Worm (Caenorhabditis elegans) whole organism, L4 larva: ENCODE measurements around the gene frpr-9.

Source experiments
- F37D6.2 ChIP-seq: sonication (generic microtip); optimal IDR thresholded peaks from 2 replicates; lab custom pipeline; 2016; ENCODE audit warnings: mild to moderate bottlenecking, missing genetic modification characterization, missing compliant biosample characterization
- T20F7.1 ChIP-seq: fragments of 200-800 bp; sonication (Bioruptor generic); optimal IDR thresholded peaks from 2 replicates; lab custom pipeline; 2018; ENCODE audit warnings: mild to moderate bottlenecking, missing genetic modification characterization, missing compliant biosample characterization
- T26A8.4 ChIP-seq: fragments of 200-800 bp; sonication (Bioruptor generic); IDR thresholded peaks from 2 replicates; pipeline ENCODE4 v1.3.6; 2022; ENCODE audit warnings: missing genetic modification characterization, missing compliant biosample characterization
- Y105C5A.15 ChIP-seq: fragments of 200-800 bp; sonication (Bioruptor generic); IDR thresholded peaks from 2 replicates; pipeline ENCODE4 v1.3.6; 2022; ENCODE audit warnings: missing genetic modification characterization, missing compliant biosample characterization
- Y75B8A.6 ChIP-seq: fragments of 200-800 bp; sonication (Bioruptor generic); IDR thresholded peaks from 2 replicates; pipeline ENCODE4 v1.3.6; 2022; ENCODE audit warnings: missing genetic modification reagents, missing genetic modification characterization, missing compliant biosample characterization
- aha-1 ChIP-seq: fragments of 150-350 bp; peaks from one replicate; lab custom pipeline; 2014; ENCODE audit warnings: missing biosample characterization, missing genetic modification characterization
- aly-2 ChIP-seq: sonication (generic microtip); optimal IDR thresholded peaks from 2 replicates; lab custom pipeline; 2018; ENCODE audit warnings: missing biosample characterization, missing genetic modification characterization
- ama-1 ChIP-seq: fragments of 150-350 bp; optimal IDR thresholded peaks from 2 replicates; lab custom pipeline; 2014; ENCODE audit warnings: inconsistent platforms, mixed read lengths
- ceh-28 ChIP-seq: fragments of 150-350 bp; optimal IDR thresholded peaks from 2 replicates; lab custom pipeline; 2014; ENCODE audit warnings: missing biosample characterization, missing genetic modification reagents, missing genetic modification characterization
- daf-12 ChIP-seq: fragments of 150-350 bp; optimal IDR thresholded peaks from 2 replicates; lab custom pipeline; 2014; ENCODE audit warnings: missing biosample characterization, missing genetic modification reagents, missing genetic modification characterization
- daf-16 ChIP-seq, 3 experiments: sonication (generic microtip); optimal IDR thresholded peaks; 2 replicates each; lab custom pipeline; 2016 to 2017; ENCODE audit warnings: missing genetic modification characterization in 3 of 3, missing genetic modification reagents in 3 of 3, mild to moderate bottlenecking in 2 of 3, missing compliant biosample characterization in 2 of 3, missing biosample characterization in 1 of 3, moderate library complexity in 1 of 3
- dmd-8 ChIP-seq: fragments of 200-800 bp; sonication (Bioruptor generic); IDR thresholded peaks from 2 replicates; pipeline ENCODE4 v1.3.6; 2022; ENCODE audit warnings: missing genetic modification characterization, missing compliant biosample characterization
- dpl-1 ChIP-seq: fragments of 150-350 bp; optimal IDR thresholded peaks from 2 replicates; lab custom pipeline; 2014; ENCODE audit warnings: missing biosample characterization, missing genetic modification reagents, missing genetic modification characterization
- dve-1 ChIP-seq: sonication (generic microtip); optimal IDR thresholded peaks from 2 replicates; lab custom pipeline; 2017; ENCODE audit warnings: antibody characterized with exemption, mild to moderate bottlenecking, missing genetic modification characterization, missing compliant biosample characterization; ENCODE audit not compliant: insufficient read depth
- hif-1 ChIP-seq, 2 experiments: sonication (generic microtip); optimal IDR thresholded peaks; 2 replicates each; lab custom pipeline; 2016 to 2017; ENCODE audit warnings: missing compliant biosample characterization in 2 of 2, missing genetic modification characterization in 2 of 2, missing genetic modification reagents in 2 of 2, missing genotype in 2 of 2, mild to moderate bottlenecking in 1 of 2
- hlh-11 ChIP-seq: fragments of 200-800 bp; sonication (Bioruptor generic); optimal IDR thresholded peaks from 2 replicates; lab custom pipeline; 2018; ENCODE audit warnings: mild to moderate bottlenecking, missing genetic modification characterization, missing compliant biosample characterization
- hmg-1.1 ChIP-seq: fragments of 200-800 bp; sonication (Bioruptor generic); IDR thresholded peaks from 2 replicates; pipeline ENCODE4 v1.3.6; 2022; ENCODE audit warnings: missing genetic modification reagents, missing genetic modification characterization, missing compliant biosample characterization
- lin-13 ChIP-seq: fragments of 150-350 bp; optimal IDR thresholded peaks from 2 replicates; lab custom pipeline; 2014; ENCODE audit warnings: missing biosample characterization, missing genetic modification reagents, missing genetic modification characterization
- lin-15B ChIP-seq: fragments of 150-350 bp; sonication (generic microtip); optimal IDR thresholded peaks from 3 replicates; lab custom pipeline; 2014; ENCODE audit warnings: missing biosample characterization, missing genetic modification characterization
- lin-38 ChIP-seq: fragments of 200-800 bp; sonication (Bioruptor generic); IDR thresholded peaks from 2 replicates; pipeline ENCODE4 v1.3.6; 2022; ENCODE audit warnings: missing genetic modification reagents, missing genetic modification characterization, missing compliant biosample characterization
- lin-39 ChIP-seq: fragments of 150-350 bp; optimal IDR thresholded peaks from 2 replicates; lab custom pipeline; 2014; ENCODE audit warnings: missing biosample characterization, missing genetic modification reagents, missing genetic modification characterization
- lsy-2 ChIP-seq, 2 experiments: fragments of 150-350 bp in 1 of 2; sonication (generic microtip) in 1 of 2; optimal IDR thresholded peaks; 2 replicates each; lab custom pipeline; 2014 to 2017; ENCODE audit warnings: missing biosample characterization in 2 of 2, missing genetic modification characterization in 2 of 2
- madf-9 ChIP-seq: fragments of 200-800 bp; sonication (Bioruptor generic); conservative IDR thresholded peaks from 2 replicates; pipeline ENCODE4 v1.3.6; 2022; ENCODE audit warnings: missing genetic modification reagents, missing genetic modification characterization, missing compliant biosample characterization
- mdt-29 ChIP-seq: fragments of 200-800 bp; sonication (Bioruptor generic); IDR thresholded peaks from 2 replicates; pipeline ENCODE4 v1.3.6; 2022; ENCODE audit warnings: missing genetic modification reagents, missing genetic modification characterization, missing compliant biosample characterization
- mep-1 ChIP-seq: fragments of 150-350 bp; sonication (generic microtip); optimal IDR thresholded peaks from 3 replicates; lab custom pipeline; 2014; ENCODE audit warnings: missing biosample characterization, missing genetic modification characterization
- mes-2 ChIP-seq: sonication (generic microtip); optimal IDR thresholded peaks from 2 replicates; lab custom pipeline; 2016; ENCODE audit warnings: missing genotype, mild to moderate bottlenecking, missing genetic modification characterization, missing compliant biosample characterization; ENCODE audit not compliant: poor library complexity, severe bottlenecking
- mxl-2 ChIP-seq: fragments of 200-800 bp; sonication (Bioruptor generic); conservative IDR thresholded peaks from 2 replicates; pipeline ENCODE4 v1.3.6; 2022; ENCODE audit warnings: missing genetic modification reagents, missing genetic modification characterization, missing compliant biosample characterization
- mxl-3 ChIP-seq: fragments of 200-800 bp; sonication (Bioruptor generic); optimal IDR thresholded peaks from 2 replicates; lab custom pipeline; 2018; ENCODE audit warnings: mild to moderate bottlenecking, missing genetic modification characterization, missing compliant biosample characterization
- nhr-10 ChIP-seq: fragments of 150-350 bp; optimal IDR thresholded peaks from 2 replicates; lab custom pipeline; 2014; ENCODE audit warnings: missing biosample characterization, missing genetic modification characterization
- nhr-237 ChIP-seq: sonication (generic microtip); optimal IDR thresholded peaks from 2 replicates; lab custom pipeline; 2017; ENCODE audit warnings: missing biosample characterization, missing genetic modification characterization
- nhr-25 ChIP-seq: sonication (generic microtip); optimal IDR thresholded peaks from 2 replicates; lab custom pipeline; 2017; ENCODE audit warnings: missing genetic modification characterization, mild to moderate bottlenecking, missing compliant biosample characterization, antibody characterized with exemption, moderate library complexity, borderline replicate concordance; ENCODE audit not compliant: insufficient read depth
- nhr-48 ChIP-seq: sonication (generic microtip); optimal IDR thresholded peaks from 2 replicates; lab custom pipeline; 2016; ENCODE audit warnings: mild to moderate bottlenecking, missing genetic modification characterization, missing compliant biosample characterization
- nhr-76 ChIP-seq: fragments of 150-350 bp; optimal IDR thresholded peaks from 2 replicates; lab custom pipeline; 2014; ENCODE audit warnings: missing biosample characterization, missing genetic modification characterization
- nhr-77 ChIP-seq: fragments of 150-350 bp; optimal IDR thresholded peaks from 2 replicates; lab custom pipeline; 2014; ENCODE audit warnings: missing biosample characterization, missing genetic modification characterization
- pha-4 ChIP-seq, 2 experiments: fragments of 150-350 bp in 1 of 2; fragments of 200-800 bp in 1 of 2; sonication (Bioruptor generic) in 1 of 2; IDR thresholded peaks in 1 of 2; optimal IDR thresholded peaks in 1 of 2; 2 replicates each; pipeline versions ENCODE4 v1.3.6 to Lab custom; 2014 to 2022; ENCODE audit warnings: missing genetic modification characterization in 2 of 2, missing genetic modification reagents in 2 of 2, missing biosample characterization in 1 of 2, missing compliant biosample characterization in 1 of 2
- php-3 ChIP-seq: fragments of 200-800 bp; sonication (Bioruptor generic); IDR thresholded peaks from 2 replicates; pipeline ENCODE4 v1.3.6; 2022; ENCODE audit warnings: missing genetic modification reagents, missing genetic modification characterization, missing compliant biosample characterization
- saeg-2 ChIP-seq: fragments of 200-800 bp; sonication (Bioruptor generic); IDR thresholded peaks from 2 replicates; pipeline ENCODE4 v1.3.6; 2022; ENCODE audit warnings: missing genetic modification reagents, missing genetic modification characterization, missing compliant biosample characterization
- sdz-12 ChIP-seq: fragments of 200-800 bp; sonication (Bioruptor generic); optimal IDR thresholded peaks from 2 replicates; lab custom pipeline; 2018; ENCODE audit warnings: mild to moderate bottlenecking, missing genetic modification characterization, missing compliant biosample characterization
- skn-1 ChIP-seq: fragments of 150-350 bp; optimal IDR thresholded peaks from 2 replicates; lab custom pipeline; 2014; ENCODE audit warnings: missing biosample characterization, missing genetic modification characterization
- spr-1 ChIP-seq: sonication (generic microtip); optimal IDR thresholded peaks from 2 replicates; lab custom pipeline; 2016; ENCODE audit warnings: mild to moderate bottlenecking, missing genetic modification characterization, missing compliant biosample characterization
- unc-62 ChIP-seq, 3 experiments: fragments of 150-350 bp in 1 of 3; sonication (generic microtip); optimal IDR thresholded peaks in 2 of 3; peaks in 1 of 3; 1 replicate in 1 of 3; 2 replicates in 2 of 3; lab custom pipeline; 2014 to 2017; ENCODE audit warnings: missing biosample characterization in 3 of 3, missing genetic modification characterization in 3 of 3, missing genetic modification reagents in 3 of 3, missing genotype in 1 of 3
- zag-1 ChIP-seq: fragments of 150-350 bp; optimal IDR thresholded peaks from 2 replicates; lab custom pipeline; 2014; ENCODE audit warnings: missing biosample characterization, missing genetic modification characterization
- zfp-2 ChIP-seq: sonication (generic microtip); optimal IDR thresholded peaks from 2 replicates; lab custom pipeline; 2016; ENCODE audit warnings: mild to moderate bottlenecking, missing genetic modification characterization, missing compliant biosample characterization
- zip-2 ChIP-seq: fragments of 150-350 bp; optimal IDR thresholded peaks from 2 replicates; lab custom pipeline; 2014; ENCODE audit warnings: missing biosample characterization, missing genetic modification characterization

frpr-9 gene

ce11 chrV:10951655-10952278 is 40.1 kb upstream of the frpr-9 start, which contains the start of gene F17C11.4 (continued):
- TF ChIP-seq hlh-11 (tag; lab: Kevin White, UChicago) (peak; percentile 93), saeg-2 (GFP tag; lab: Robert Waterston, UW) (peak; percentile 39; the same call in 1 of the 2 replicates), ceh-28 (tag; lab: Kevin White, UChicago) (no peak), pha-4 (GFP tag; IDR thresholded peaks at IDR 0.05; lab: Robert Waterston, UW) (no peak; the same call in 1 of the 2 replicates), pha-4 (tag; optimal IDR thresholded peaks at IDR 0.05; lab: Kevin White, UChicago) (no peak), nhr-77 (tag; lab: Kevin White, UChicago) (no peak), aha-1 (tag; lab: Kevin White, UChicago) (peak; percentile 99), Y75B8A.6 (GFP tag; lab: Robert Waterston, UW) (peak; percentile 47; the same call in 1 of the 2 replicates), mep-1 (peak; percentile 72), zip-2 (tag; lab: Kevin White, UChicago) (no peak), lin-13 (GFP tag; lab: Kevin White, UChicago) (no peak), lin-38 (peak; percentile 47), madf-9 (GFP tag; lab: Robert Waterston, UW) (no peak), lin-39 (tag; lab: Kevin White, UChicago) (no peak), dmd-8 (no peak), spr-1 (tag; lab: Kevin White, UChicago) (peak; percentile 10), nhr-237 (tag; lab: Kevin White, UChicago) (no peak), Y105C5A.15 (GFP tag; lab: Robert Waterston, UW) (no peak), nhr-48 (tag; lab: Kevin White, UChicago) (peak; percentile 84), nhr-76 (tag; lab: Kevin White, UChicago) (peak; percentile 62), T20F7.1 (GFP tag; lab: Kevin White, UChicago) (peak; percentile 64), F37D6.2 (tag; lab: Kevin White, UChicago) (no peak), daf-12 (tag; lab: Kevin White, UChicago) (no peak), dpl-1 (GFP tag; lab: Kevin White, UChicago) (peak; percentile 38), hmg-1.1 (no peak; the same call in none of the 2 replicates), dve-1 (peak; percentile 74), php-3 (GFP tag; lab: Robert Waterston, UW) (peak; percentile 62; the same call in 1 of the 2 replicates), aly-2 (no peak)

- TF ChIP-seq T26A8.4 (GFP tag; lab: Robert Waterston, UW) (no peak; the same call in 1 of the 2 replicates), nhr-25 (tag; lab: Kevin White, UChicago) (peak; percentile 18), mxl-2 (no peak), unc-62 (GFP tag; optimal IDR thresholded peaks at IDR 0.05 in 1 of 2; lab: Kevin White, UChicago) (peak; percentile 19 to 67), unc-62 (tag; optimal IDR thresholded peaks at IDR 0.05; lab: Kevin White, UChicago) (no peak), nhr-237 (tag; lab: Kevin White, UChicago) (no peak), mxl-3 (GFP tag; lab: Kevin White, UChicago) (no peak), mdt-29 (GFP tag; lab: Robert Waterston, UW) (0 out of 2 replicates have a peak, but pooled peaks have one; percentile 32), aha-1 (tag; lab: Kevin White, UChicago) (peak; percentile 29), mes-2 (tag; lab: Kevin White, UChicago) (no peak), T20F7.1 (GFP tag; lab: Kevin White, UChicago) (peak; percentile 69), dmd-8 (no peak), saeg-2 (GFP tag; lab: Robert Waterston, UW) (peak; percentile 57; the same call in 1 of the 2 replicates), hmg-1.1 (peak; percentile 43; the same call in 1 of the 2 replicates), zag-1 (tag; lab: Kevin White, UChicago) (no peak), hlh-11 (tag; lab: Kevin White, UChicago) (no peak), hif-1 (tag; optimal IDR thresholded peaks at IDR 0.05; lab: Kevin White, UChicago) (peak in 1 of 2 experiments; percentile 6), ama-1 (lab: Kevin White, UChicago) (peak; percentile 72), sdz-12 (GFP tag; lab: Kevin White, UChicago) (peak; percentile 59), skn-1 (tag; lab: Kevin White, UChicago) (no peak), nhr-10 (tag; lab: Kevin White, UChicago) (no peak), lsy-2 (tag; optimal IDR thresholded peaks at IDR 0.05; lab: Kevin White, UChicago) (peak in 1 of 2 experiments; percentile 61), lin-15B (tag; lab: Kevin White, UChicago) (no peak), mep-1 (peak; percentile 35), daf-16 (GFP tag; optimal IDR thresholded peaks at IDR 0.05; lab: Kevin White, UChicago) (peak in 1 of 2 experiments; percentile 48), daf-16 (tag; optimal IDR thresholded peaks at IDR 0.05; lab: Kevin White, UChicago) (no peak), zfp-2 (tag; lab: Kevin White, UChicago) (no peak), lin-38 (no peak; the same call in 1 of the 2 replicates)
Measured at ce11 chrV:10953471-10954155, 38.3 kb upstream of the frpr-9 start.
